Worm (Caenorhabditis elegans): ENCODE measurements around the gene F09C6.11.

DNA sequence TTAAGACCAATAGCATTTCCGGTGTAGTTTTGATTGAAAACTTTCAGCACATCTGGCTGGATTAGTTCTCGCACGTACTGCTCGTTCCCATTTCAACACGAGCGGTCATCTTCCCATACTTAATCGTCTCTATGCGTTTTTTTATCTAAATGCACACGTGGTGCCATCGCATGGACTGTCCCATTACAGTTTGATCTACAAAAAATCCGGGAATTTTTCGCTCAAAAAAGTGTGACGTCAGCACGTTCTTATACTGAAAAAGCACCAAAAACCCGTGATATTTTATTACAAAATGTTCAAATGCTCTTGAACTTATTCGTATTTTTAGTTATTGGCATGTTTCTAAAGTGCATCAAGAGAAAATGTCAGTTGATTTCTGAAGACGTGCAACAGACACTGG is 39.8 kb upstream of the F09C6.11 start, which contains the start of gene Y102A5C.4:
- TF ChIP-seq pes-1 (GFP tag; IDR thresholded peaks at IDR 0.05) (no peak), ama-1 (optimal IDR thresholded peaks at IDR 0.05) (no peak), scrt-1 (GFP tag; IDR thresholded peaks at IDR 0.05) (no peak), sea-1 (GFP tag; conservative IDR thresholded peaks at IDR 0.05) (no peak), tbx-11 (GFP tag; IDR thresholded peaks at IDR 0.05) (no peak), ets-7 (tag; optimal IDR thresholded peaks at IDR 0.05) (no peak), hmbx-1 (tag; optimal IDR thresholded peaks at IDR 0.05) (no peak)
